Fruit fly (Drosophila melanogaster) whole organism, pupa: ENCODE measurements around the gene bif.

Experiments
- CG12605 ChIP-seq: fragments of 200-800 bp; sonication (Bioruptor generic); IDR thresholded peaks from 2 replicates; pipeline ENCODE4 v1.3.6; 2022; ENCODE audit warnings: missing biosample characterization, missing genetic modification characterization
- CG14655 ChIP-seq: fragments of 200-800 bp; sonication (Bioruptor generic); optimal IDR thresholded peaks from 3 replicates; lab custom pipeline; 2017; ENCODE audit warnings: mild to moderate bottlenecking, missing biosample characterization, missing genetic modification reagents, missing genetic modification characterization
- CG32121 ChIP-seq: fragments of 200-800 bp; sonication (Bioruptor generic); IDR thresholded peaks from 2 replicates; pipeline ENCODE4 v1.3.6; 2022; ENCODE audit warnings: missing biosample characterization, missing genetic modification characterization
- CG4496 ChIP-seq: fragments of 200-800 bp; sonication (Bioruptor generic); IDR thresholded peaks from 3 replicates; pipeline ENCODE4 v1.3.6; 2022; ENCODE audit warnings: missing biosample characterization, missing genetic modification characterization
- CG8159 ChIP-seq: fragments of 200-800 bp; sonication (Bioruptor generic); optimal IDR thresholded peaks from 3 replicates; lab custom pipeline; 2018; ENCODE audit warnings: missing biosample characterization, mild to moderate bottlenecking, missing genetic modification characterization, moderate library complexity
- EcR ChIP-seq: fragments of 200-800 bp; sonication (Bioruptor generic); optimal IDR thresholded peaks from 3 replicates; lab custom pipeline; 2019; ENCODE audit warnings: missing biosample characterization, missing genetic modification characterization, mild to moderate bottlenecking, moderate library complexity, missing genetic modification reagents
- Pif1A ChIP-seq: fragments of 200-800 bp; sonication (Bioruptor generic); optimal IDR thresholded peaks from 3 replicates; lab custom pipeline; 2016; ENCODE audit warnings: missing biosample characterization, missing genetic modification characterization
- Snoo ChIP-seq: fragments of 200-800 bp; sonication (Bioruptor generic); optimal IDR thresholded peaks from 3 replicates; lab custom pipeline; 2017; ENCODE audit warnings: missing biosample characterization, mild to moderate bottlenecking, missing genetic modification characterization, inconsistent platforms
- gl ChIP-seq: fragments of 200-800 bp; sonication (Bioruptor generic); optimal IDR thresholded peaks from 2 replicates; lab custom pipeline; 2018; ENCODE audit warnings: missing biosample characterization, mild to moderate bottlenecking, missing genetic modification characterization
- rn ChIP-seq: fragments of 200-800 bp; sonication (Bioruptor generic); IDR thresholded peaks from 2 replicates; pipeline ENCODE4 v1.3.6; 2022; ENCODE audit warnings: missing biosample characterization, missing genetic modification characterization

- TF ChIP-seq CG32121 (no peak), gl (tag; lab: Kevin White, UChicago) (no peak), CG4496 (GFP tag; lab: Robert Waterston, UW) (no peak), CG14655 (GFP tag; lab: Kevin White, UChicago) (peak; percentile 34), Snoo (tag; lab: Kevin White, UChicago) (no peak), EcR (GFP tag; lab: Kevin White, UChicago) (no peak), CG8159 (tag; lab: Kevin White, UChicago) (peak; percentile 24), rn (GFP tag; lab: Robert Waterston, UW) (no peak), CG12605 (GFP tag; lab: Robert Waterston, UW) (no peak), Pif1A (GFP tag; lab: Kevin White, UChicago) (no peak)
Measured at dm6 chrX:11651420-11651819, 27.4 kb upstream of the bif start.
